Worm (Caenorhabditis elegans) whole organism, young adult: ENCODE data around the gene npr-27.

Experiments
- ama-1 ChIP-seq, 3 experiments: fragments of 150-350 bp in 1 of 3; sonication (generic microtip) in 2 of 3; optimal IDR thresholded peaks; 2 replicates each; lab custom pipeline; 2014 to 2018; ENCODE audit warnings: missing biosample characterization in 2 of 3, missing genetic modification characterization in 2 of 3, missing genetic modification reagents in 2 of 3
- madf-3 ChIP-seq: fragments of 200-800 bp; sonication (Bioruptor generic); IDR thresholded peaks from 2 replicates; pipeline ENCODE4 v1.3.6; 2022; ENCODE audit warnings: missing genetic modification reagents, missing genetic modification characterization, missing compliant biosample characterization
- mes-4 ChIP-seq: sonication (generic microtip); optimal IDR thresholded peaks from 2 replicates; lab custom pipeline; 2016; ENCODE audit warnings: missing genotype, missing genetic modification characterization, missing compliant biosample characterization
- unc-62 ChIP-seq: fragments of 150-350 bp; optimal IDR thresholded peaks from 2 replicates; lab custom pipeline; 2014; ENCODE audit warnings: missing biosample characterization, missing genetic modification reagents, missing genetic modification characterization

ce11 chrIV:7346751-7347150 is 41.3 kb downstream of the npr-27 start, which contains the start of gene daf-42:
- TF ChIP-seq unc-62 (GFP tag; lab: Kevin White, UChicago) (no peak), ama-1 (optimal IDR thresholded peaks at IDR 0.05; lab: Kevin White, UChicago) (no peak), ama-1 (GFP tag; optimal IDR thresholded peaks at IDR 0.05; lab: Kevin White, UChicago) (no peak), madf-3 (GFP tag; lab: Robert Waterston, UW) (no peak), mes-4 (tag; lab: Kevin White, UChicago) (no peak)
